Fruit fly (Drosophila melanogaster) whole organism, prepupa: ENCODE data around the gene CG6118.

Experiments
- Blimp-1 ChIP-seq: fragments of 200-800 bp; sonication (Bioruptor generic); optimal IDR thresholded peaks from 3 replicates; lab custom pipeline; 2017; ENCODE audit warnings: missing biosample characterization, missing genetic modification characterization, mild to moderate bottlenecking, moderate library complexity, missing genetic modification reagents
- CG10631 ChIP-seq: fragments of 200-800 bp; sonication (Bioruptor generic); optimal IDR thresholded peaks from 2 replicates; lab custom pipeline; 2016; ENCODE audit warnings: missing biosample characterization, missing genetic modification characterization
- CG10669 ChIP-seq: fragments of 200-800 bp; sonication (Bioruptor generic); optimal IDR thresholded peaks from 3 replicates; lab custom pipeline; 2018; ENCODE audit warnings: missing biosample characterization, mild to moderate bottlenecking, missing genetic modification characterization, moderate library complexity
- CG11294 ChIP-seq: fragments of 200-800 bp; sonication (Bioruptor generic); IDR thresholded peaks from 2 replicates; pipeline ENCODE4 v1.3.6; 2022; ENCODE audit warnings: missing biosample characterization, missing genetic modification characterization
- CG11762 ChIP-seq: fragments of 200-800 bp; sonication (Bioruptor generic); optimal IDR thresholded peaks from 3 replicates; lab custom pipeline; 2016; ENCODE audit warnings: missing biosample characterization, missing genetic modification characterization; ENCODE audit not compliant: insufficient read depth
- CG11902 ChIP-seq: fragments of 200-800 bp; sonication (Bioruptor generic); optimal IDR thresholded peaks from 3 replicates; lab custom pipeline; 2016; ENCODE audit warnings: missing biosample characterization, missing genetic modification characterization
- CG15336 ChIP-seq: fragments of 200-800 bp; sonication (Bioruptor generic); IDR thresholded peaks from 2 replicates; pipeline ENCODE4 v1.3.6; 2022; ENCODE audit warnings: missing biosample characterization, missing genetic modification characterization
- CG1621 ChIP-seq: fragments of 200-800 bp; sonication (Bioruptor generic); optimal IDR thresholded peaks from 3 replicates; lab custom pipeline; 2018; ENCODE audit warnings: missing biosample characterization, mild to moderate bottlenecking, missing genetic modification characterization
- CG16779 ChIP-seq: fragments of 200-800 bp; sonication (Bioruptor generic); optimal IDR thresholded peaks from 3 replicates; lab custom pipeline; 2017; ENCODE audit warnings: missing biosample characterization, mild to moderate bottlenecking, missing genetic modification characterization
- CG3032 ChIP-seq: fragments of 200-800 bp; optimal IDR thresholded peaks from 2 replicates; lab custom pipeline; 2019; ENCODE audit warnings: missing biosample characterization, mild to moderate bottlenecking, missing genetic modification characterization, moderate library complexity
- CG31627 ChIP-seq: fragments of 200-800 bp; sonication (Bioruptor generic); optimal IDR thresholded peaks from 3 replicates; lab custom pipeline; 2016; ENCODE audit warnings: missing biosample characterization, missing genetic modification characterization
- CG34406 ChIP-seq: fragments of 200-800 bp; sonication (Bioruptor generic); optimal IDR thresholded peaks from 3 replicates; lab custom pipeline; 2016; ENCODE audit warnings: missing biosample characterization, missing genetic modification characterization
- CG3919 ChIP-seq: fragments of 200-800 bp; sonication (Bioruptor generic); optimal IDR thresholded peaks from 3 replicates; lab custom pipeline; 2016; ENCODE audit warnings: missing biosample characterization, missing genetic modification characterization
- CG4318 ChIP-seq: fragments of 200-800 bp; sonication (Bioruptor generic); optimal IDR thresholded peaks from 3 replicates; lab custom pipeline; 2017; ENCODE audit warnings: missing biosample characterization, mild to moderate bottlenecking, missing genetic modification characterization
- CG6276 ChIP-seq: fragments of 200-800 bp; sonication (Bioruptor generic); optimal IDR thresholded peaks from 2 replicates; lab custom pipeline; 2017; ENCODE audit warnings: missing biosample characterization, mild to moderate bottlenecking, missing genetic modification characterization
- CG6808 ChIP-seq: fragments of 200-800 bp; sonication (Bioruptor generic); optimal IDR thresholded peaks from 3 replicates; lab custom pipeline; 2017; ENCODE audit warnings: missing biosample characterization, missing genetic modification characterization, mild to moderate bottlenecking, moderate library complexity, missing genetic modification reagents
- CG6854 ChIP-seq: fragments of 200-800 bp; sonication (Bioruptor generic); optimal IDR thresholded peaks from 2 replicates; lab custom pipeline; 2017; ENCODE audit warnings: missing biosample characterization, mild to moderate bottlenecking, missing genetic modification characterization
- CG8632 ChIP-seq: fragments of 200-800 bp; sonication (Bioruptor generic); optimal IDR thresholded peaks from 3 replicates; lab custom pipeline; 2016; ENCODE audit warnings: missing biosample characterization, missing genetic modification characterization
- CG9139 ChIP-seq: fragments of 200-800 bp; sonication (Bioruptor generic); optimal IDR thresholded peaks from 3 replicates; lab custom pipeline; 2017; ENCODE audit warnings: missing biosample characterization, mild to moderate bottlenecking, missing genetic modification characterization
- Eip75B ChIP-seq: fragments of 200-800 bp; sonication (Bioruptor generic); optimal IDR thresholded peaks from 3 replicates; lab custom pipeline; 2016; ENCODE audit warnings: missing biosample characterization, missing genetic modification characterization
- Eip78C ChIP-seq: fragments of 200-800 bp; sonication (Bioruptor generic); peaks from one replicate; lab custom pipeline; 2016; ENCODE audit warnings: missing biosample characterization, missing genetic modification characterization
- Eip93F ChIP-seq: fragments of 200-800 bp; sonication (Bioruptor generic); optimal IDR thresholded peaks from 2 replicates; lab custom pipeline; 2016; ENCODE audit warnings: missing biosample characterization, mild to moderate bottlenecking, missing genetic modification characterization
- Ets21C ChIP-seq: fragments of 200-800 bp; sonication (Bioruptor generic); optimal IDR thresholded peaks from 3 replicates; lab custom pipeline; 2016; ENCODE audit warnings: missing biosample characterization, missing genetic modification characterization
- Ets96B ChIP-seq: fragments of 200-800 bp; optimal IDR thresholded peaks from 2 replicates; lab custom pipeline; 2019; ENCODE audit warnings: missing biosample characterization, mild to moderate bottlenecking, missing genetic modification characterization, moderate library complexity
- Gug ChIP-seq: fragments of 200-800 bp; sonication (Bioruptor generic); IDR thresholded peaks from 2 replicates; pipeline ENCODE4 v1.3.6; 2022; ENCODE audit warnings: missing biosample characterization, missing genetic modification characterization
- Hr38 ChIP-seq: sonication (Bioruptor generic); optimal IDR thresholded peaks from 2 replicates; lab custom pipeline; 2016; ENCODE audit warnings: missing biosample characterization, missing genetic modification characterization
- Hr4 ChIP-seq: fragments of 200-800 bp; sonication (Bioruptor generic); optimal IDR thresholded peaks from 3 replicates; lab custom pipeline; 2016; ENCODE audit warnings: missing biosample characterization, missing genetic modification characterization
- Met ChIP-seq: fragments of 200-800 bp; sonication (Bioruptor generic); optimal IDR thresholded peaks from 3 replicates; lab custom pipeline; 2016; ENCODE audit warnings: missing biosample characterization, missing genetic modification characterization
- Sox102F ChIP-seq: fragments of 200-800 bp; sonication (Bioruptor generic); optimal IDR thresholded peaks from 2 replicates; lab custom pipeline; 2016; ENCODE audit warnings: missing biosample characterization, mild to moderate bottlenecking, missing genetic modification characterization
- Sox15 ChIP-seq: fragments of 200-800 bp; sonication (Bioruptor generic); optimal IDR thresholded peaks from 3 replicates; lab custom pipeline; 2016; ENCODE audit warnings: missing biosample characterization, missing genetic modification characterization
- cyc ChIP-seq: fragments of 200-800 bp; sonication (Bioruptor generic); optimal IDR thresholded peaks from 3 replicates; lab custom pipeline; 2016; ENCODE audit warnings: missing biosample characterization, missing genetic modification characterization
- dac ChIP-seq: fragments of 200-800 bp; sonication (Bioruptor generic); optimal IDR thresholded peaks from 2 replicates; lab custom pipeline; 2017; ENCODE audit warnings: missing biosample characterization, mild to moderate bottlenecking, missing genetic modification characterization
- esn ChIP-seq: fragments of 200-800 bp; sonication (Bioruptor generic); optimal IDR thresholded peaks from 2 replicates; lab custom pipeline; 2016; ENCODE audit warnings: missing biosample characterization, mild to moderate bottlenecking, missing genetic modification characterization, moderate library complexity
- fd59A ChIP-seq: fragments of 200-800 bp; sonication (Bioruptor generic); optimal IDR thresholded peaks from 2 replicates; lab custom pipeline; 2017; ENCODE audit warnings: missing biosample characterization, mild to moderate bottlenecking, missing genetic modification characterization, missing genetic modification reagents
- fd85E ChIP-seq: fragments of 200-800 bp; sonication (Bioruptor generic); optimal IDR thresholded peaks from 3 replicates; lab custom pipeline; 2016; ENCODE audit warnings: missing biosample characterization, missing genetic modification characterization
- fkh ChIP-seq: fragments of 200-800 bp; sonication (Bioruptor generic); optimal IDR thresholded peaks from 3 replicates; lab custom pipeline; 2017; ENCODE audit warnings: missing biosample characterization, mild to moderate bottlenecking, missing genetic modification characterization, moderate library complexity
- lz ChIP-seq: fragments of 200-800 bp; sonication (Bioruptor generic); optimal IDR thresholded peaks from 3 replicates; lab custom pipeline; 2016; ENCODE audit warnings: missing biosample characterization, missing genetic modification characterization
- pdm3 ChIP-seq: fragments of 200-800 bp; sonication (Bioruptor generic); optimal IDR thresholded peaks from 3 replicates; lab custom pipeline; 2016; ENCODE audit warnings: missing biosample characterization, missing genetic modification characterization
- spab ChIP-seq: fragments of 200-800 bp; sonication (Bioruptor generic); optimal IDR thresholded peaks from 2 replicates; lab custom pipeline; 2017; ENCODE audit warnings: missing biosample characterization, mild to moderate bottlenecking, missing genetic modification characterization, missing genetic modification reagents
- topi ChIP-seq: fragments of 200-800 bp; sonication (Bioruptor generic); optimal IDR thresholded peaks from 3 replicates; lab custom pipeline; 2016; ENCODE audit warnings: missing biosample characterization, missing genetic modification characterization
- vri ChIP-seq: fragments of 200-800 bp; sonication (Bioruptor generic); optimal IDR thresholded peaks from 3 replicates; lab custom pipeline; 2016; ENCODE audit warnings: missing biosample characterization, mild to moderate bottlenecking, missing genetic modification characterization

The CG6118 gene

dm6 chr3R:15434676-15435075, at the start of gene CG6118:
Gene CG6118, minus strand, starts transcription at chr3R:15434738.
- no peak for TF ChIP-seq dac (GFP tag; lab: Kevin White, UChicago)
- no peak for TF ChIP-seq CG31627
- no peak for TF ChIP-seq fd59A (GFP tag; lab: Kevin White, UChicago)
- peak; percentile 42 for TF ChIP-seq CG6854 (GFP tag; lab: Kevin White, UChicago)
- peak; percentile 82 for TF ChIP-seq Blimp-1 (GFP tag; lab: Kevin White, UChicago)

- TF ChIP-seq CG11902: no peak
- TF ChIP-seq lz (GFP tag; lab: Kevin White, UChicago): no peak
- no peak for TF ChIP-seq Met (GFP tag; lab: Kevin White, UChicago)
- TF ChIP-seq spab: no peak
- TF ChIP-seq CG15336 (GFP tag; lab: Robert Waterston, UW): no peak
- TF ChIP-seq esn (GFP tag; lab: Kevin White, UChicago): no peak
- TF ChIP-seq Ets21C (GFP tag; lab: Kevin White, UChicago): no peak
- TF ChIP-seq Hr38 (GFP tag; lab: Kevin White, UChicago): no peak
- TF ChIP-seq CG10631: no peak
- TF ChIP-seq CG8632 (GFP tag; lab: Kevin White, UChicago): no peak
- TF ChIP-seq Gug (GFP tag; lab: Robert Waterston, UW): no peak
- TF ChIP-seq, all 60 proteins: peak for 0
These were observed 48.3 kb upstream of the CG6118 start, which contains the start of gene Rh6 for dm6 chr3R:15482858-15483257. Gene Rh6, plus strand, starts transcription at chr3R:15483158.

- TF ChIP-seq CG34406 (GFP tag; lab: Kevin White, UChicago) (no peak), pdm3 (no peak), Sox102F (no peak), Hr4 (GFP tag; lab: Kevin White, UChicago) (no peak), Eip75B (GFP tag; lab: Kevin White, UChicago) (no peak), CG11294 (GFP tag; lab: Robert Waterston, UW) (no peak)
These were observed 47.1 kb upstream of the CG6118 start, which contains the start of gene B9d1 for dm6 chr3R:15481606-15482005. Gene B9d1, plus strand, starts transcription at chr3R:15481906.

dm6 chr3R:15480068-15480467, 45.5 kb upstream of the CG6118 start:
- TF ChIP-seq CG6276 (GFP tag; lab: Kevin White, UChicago) (no peak), vri (GFP tag; lab: Kevin White, UChicago) (no peak), CG6808 (GFP tag; lab: Kevin White, UChicago) (no peak), CG3032 (tag; lab: Kevin White, UChicago) (no peak), CG10631 (no peak), esn (GFP tag; lab: Kevin White, UChicago) (no peak), CG8632 (GFP tag; lab: Kevin White, UChicago) (no peak), Blimp-1 (GFP tag; lab: Kevin White, UChicago) (no peak), CG11902 (no peak), Sox102F (no peak), cyc (GFP tag; lab: Kevin White, UChicago) (no peak), CG10669 (GFP tag; lab: Kevin White, UChicago) (no peak), CG11762 (GFP tag; lab: Kevin White, UChicago) (no peak), CG3919 (GFP tag; lab: Kevin White, UChicago) (no peak), Sox15 (no peak), CG9139 (GFP tag; lab: Kevin White, UChicago) (no peak)

dm6 chr3R:15475973-15476692, 41.6 kb upstream of the CG6118 start, which contains the start of gene AdamTS-A:
Gene AdamTS-A, minus strand, starts transcription at chr3R:15476193.
- no peak for TF ChIP-seq Eip75B (GFP tag; lab: Kevin White, UChicago)
- TF ChIP-seq fd85E (GFP tag; lab: Kevin White, UChicago): no peak
- no peak for TF ChIP-seq CG4318 (GFP tag; lab: Kevin White, UChicago)
- no peak for TF ChIP-seq CG6808 (GFP tag; lab: Kevin White, UChicago)
- no peak for TF ChIP-seq Ets96B (tag; lab: Kevin White, UChicago)
- peak; percentile 7 for TF ChIP-seq CG6854 (GFP tag; lab: Kevin White, UChicago)
- TF ChIP-seq CG3919 (GFP tag; lab: Kevin White, UChicago): no peak
- no peak for TF ChIP-seq fd59A (GFP tag; lab: Kevin White, UChicago)
- TF ChIP-seq fkh (GFP tag; lab: Kevin White, UChicago): peak; percentile 29
- peak; percentile 55 for TF ChIP-seq Eip78C (GFP tag; lab: Kevin White, UChicago)
- TF ChIP-seq CG1621 (tag; lab: Kevin White, UChicago): peak; percentile 34
- TF ChIP-seq spab: no peak
- TF ChIP-seq CG16779 (tag; lab: Kevin White, UChicago): no peak
- no peak for TF ChIP-seq Sox15
- TF ChIP-seq topi (GFP tag; lab: Kevin White, UChicago): no peak
- TF ChIP-seq CG34406 (GFP tag; lab: Kevin White, UChicago): no peak
- peak; percentile 9 for TF ChIP-seq esn (GFP tag; lab: Kevin White, UChicago)
- no peak for TF ChIP-seq lz (GFP tag; lab: Kevin White, UChicago)
- TF ChIP-seq Eip93F (GFP tag; lab: Kevin White, UChicago): no peak
- no peak for TF ChIP-seq Blimp-1 (GFP tag; lab: Kevin White, UChicago)
- TF ChIP-seq pdm3: no peak
